Fruit fly (Drosophila melanogaster) whole organism, embryonic: ENCODE results near the gene Decay.

Experiments used
- ATbp ChIP-seq: fragments of 200-800 bp; sonication (Bioruptor generic); optimal IDR thresholded peaks from 2 replicates; lab custom pipeline; 2017; ENCODE audit warnings: missing biosample characterization, mild to moderate bottlenecking, missing genetic modification characterization, missing genetic modification reagents
- Ada2b ChIP-seq: fragments of 200-800 bp; sonication (Bioruptor generic); IDR thresholded peaks from 2 replicates; pipeline ENCODE4 v1.3.6; 2022; ENCODE audit warnings: missing biosample characterization, missing genetic modification characterization
- Asciz ChIP-seq: fragments of 200-800 bp; sonication (Bioruptor generic); optimal IDR thresholded peaks from 2 replicates; lab custom pipeline; 2017; ENCODE audit warnings: missing biosample characterization, mild to moderate bottlenecking, missing genetic modification characterization, missing genetic modification reagents
- Atf6 ChIP-seq: fragments of 200-800 bp; sonication (Bioruptor generic); IDR thresholded peaks from 2 replicates; pipeline ENCODE4 v1.3.6; 2022; ENCODE audit warnings: missing biosample characterization, missing genetic modification characterization
- CG11247 ChIP-seq: fragments of 200-800 bp; sonication (Bioruptor generic); IDR thresholded peaks from 2 replicates; pipeline ENCODE4 v1.3.6; 2022; ENCODE audit warnings: missing biosample characterization, missing genetic modification characterization
- CG12219 ChIP-seq: fragments of 200-800 bp; sonication (Bioruptor generic); optimal IDR thresholded peaks from 3 replicates; lab custom pipeline; 2018; ENCODE audit warnings: missing biosample characterization, mild to moderate bottlenecking, missing genetic modification characterization
- CG1233 ChIP-seq: fragments of 200-800 bp; sonication (Bioruptor generic); optimal IDR thresholded peaks from 4 replicates; lab custom pipeline; 2018; ENCODE audit warnings: missing biosample characterization, mild to moderate bottlenecking, missing genetic modification characterization
- CG12769 ChIP-seq: fragments of 200-800 bp; sonication (Bioruptor generic); optimal IDR thresholded peaks from 2 replicates; lab custom pipeline; 2019; ENCODE audit warnings: missing biosample characterization, mild to moderate bottlenecking, missing genetic modification characterization, moderate library complexity
- CG13287 ChIP-seq: fragments of 200-800 bp; sonication (Bioruptor generic); IDR thresholded peaks from 2 replicates; pipeline ENCODE4 v1.3.6; 2022; ENCODE audit warnings: missing biosample characterization, missing genetic modification characterization; ENCODE audit not compliant: partially characterized antibody
- CG17385 ChIP-seq: fragments of 200-800 bp; sonication (Bioruptor generic); optimal IDR thresholded peaks from 3 replicates; lab custom pipeline; 2018; ENCODE audit warnings: missing biosample characterization, mild to moderate bottlenecking, missing genetic modification characterization
- CG17912 ChIP-seq: fragments of 200-800 bp; sonication (Bioruptor generic); optimal IDR thresholded peaks from 2 replicates; lab custom pipeline; 2018; ENCODE audit warnings: missing biosample characterization, mild to moderate bottlenecking, missing genetic modification characterization
- CG2678 ChIP-seq: fragments of 200-800 bp; sonication (Bioruptor generic); optimal IDR thresholded peaks from 3 replicates; lab custom pipeline; 2019; ENCODE audit warnings: missing biosample characterization, mild to moderate bottlenecking, missing genetic modification characterization, moderate library complexity
- CG2875 ChIP-seq: fragments of 200-800 bp; sonication (Bioruptor generic); optimal IDR thresholded peaks from 2 replicates; lab custom pipeline; 2017; ENCODE audit warnings: missing biosample characterization, mild to moderate bottlenecking, missing genetic modification characterization, missing genetic modification reagents
- CG6254 ChIP-seq: fragments of 200-800 bp; sonication (Bioruptor generic); optimal IDR thresholded peaks from 3 replicates; lab custom pipeline; 2017; ENCODE audit warnings: mild to moderate bottlenecking, missing biosample characterization, missing genetic modification reagents, missing genetic modification characterization
- CG6791 ChIP-seq: fragments of 200-800 bp; sonication (Bioruptor generic); IDR thresholded peaks from 3 replicates; pipeline ENCODE4 v1.3.6; 2022; ENCODE audit warnings: missing biosample characterization, missing genetic modification characterization; ENCODE audit not compliant: partially characterized antibody
- CG7928 ChIP-seq: fragments of 200-800 bp; sonication (Bioruptor generic); optimal IDR thresholded peaks from 2 replicates; lab custom pipeline; 2017; ENCODE audit warnings: missing biosample characterization, mild to moderate bottlenecking, missing genetic modification characterization
- CG8388 ChIP-seq: fragments of 200-800 bp; sonication (Bioruptor generic); optimal IDR thresholded peaks from 2 replicates; lab custom pipeline; 2019; ENCODE audit warnings: missing biosample characterization, mild to moderate bottlenecking, missing genetic modification characterization, moderate library complexity
- CG8478 ChIP-seq: fragments of >200 bp; optimal IDR thresholded peaks from 2 replicates; lab custom pipeline; 2018
- Camta ChIP-seq: fragments of 200-800 bp; sonication (Bioruptor generic); optimal IDR thresholded peaks from 2 replicates; lab custom pipeline; 2016; ENCODE audit warnings: missing biosample characterization, missing genetic modification characterization
- Dek ChIP-seq: fragments of 200-800 bp; sonication (Bioruptor generic); optimal IDR thresholded peaks from 3 replicates; lab custom pipeline; 2019; ENCODE audit warnings: missing biosample characterization, mild to moderate bottlenecking, missing genetic modification characterization, moderate library complexity
- Dref ChIP-seq: fragments of 200-800 bp; sonication (Bioruptor generic); IDR thresholded peaks from 2 replicates; pipeline ENCODE4 v1.3.6; 2022; ENCODE audit warnings: missing biosample characterization, missing genetic modification characterization
- Drgx ChIP-seq: fragments of 200-800 bp; sonication (Bioruptor generic); IDR thresholded peaks from 2 replicates; pipeline ENCODE4 v1.3.6; 2022; ENCODE audit warnings: missing biosample characterization, missing genetic modification characterization
- Hr51 ChIP-seq, 2 experiments: fragments of 200-800 bp; sonication (Bioruptor generic); optimal IDR thresholded peaks; 2 replicates in 1 of 2; 3 replicates in 1 of 2; lab custom pipeline; 2016 to 2018; ENCODE audit warnings: missing biosample characterization in 2 of 2, missing genetic modification characterization in 2 of 2, mild to moderate bottlenecking in 1 of 2, moderate library complexity in 1 of 2
- MESR4 ChIP-seq: fragments of 200-800 bp; sonication (Bioruptor generic); optimal IDR thresholded peaks from 2 replicates; lab custom pipeline; 2018; ENCODE audit warnings: missing biosample characterization, mild to moderate bottlenecking, missing genetic modification characterization, moderate library complexity
- MTF-1 ChIP-seq: fragments of 200-800 bp; sonication (Bioruptor generic); optimal IDR thresholded peaks from 2 replicates; lab custom pipeline; 2018; ENCODE audit warnings: missing biosample characterization, mild to moderate bottlenecking, missing genetic modification characterization, borderline replicate concordance
- Max ChIP-seq: fragments of 200-800 bp; sonication (Bioruptor generic); optimal IDR thresholded peaks from 2 replicates; lab custom pipeline; 2016; ENCODE audit warnings: missing biosample characterization, mild to moderate bottlenecking, missing genetic modification characterization
- Med ChIP-seq: fragments of 200-800 bp; sonication (Bioruptor generic); peaks from one replicate; lab custom pipeline; 2016; ENCODE audit warnings: missing biosample characterization, missing genetic modification characterization, mild to moderate bottlenecking, inconsistent platforms, moderate library complexity
- Myb ChIP-seq: fragments of 200-800 bp; sonication (Bioruptor generic); optimal IDR thresholded peaks from 2 replicates; lab custom pipeline; 2016; ENCODE audit warnings: missing biosample characterization, missing genetic modification characterization
- Sry-δ ChIP-seq: fragments of 200-800 bp; sonication (Bioruptor generic); optimal IDR thresholded peaks from 2 replicates; lab custom pipeline; 2016; ENCODE audit warnings: missing biosample characterization, missing genetic modification characterization
- Ssrp ChIP-seq: fragments of 200-800 bp; sonication (Bioruptor generic); optimal IDR thresholded peaks from 2 replicates; lab custom pipeline; 2018; ENCODE audit warnings: missing biosample characterization, mild to moderate bottlenecking, missing genetic modification characterization, moderate library complexity
- Xbp1 ChIP-seq: fragments of 200-800 bp; sonication (Bioruptor generic); optimal IDR thresholded peaks from 3 replicates; lab custom pipeline; 2016; ENCODE audit warnings: missing biosample characterization, mild to moderate bottlenecking, missing genetic modification characterization
- bsh ChIP-seq, 2 experiments: fragments of 200-800 bp; sonication (Bioruptor generic); optimal IDR thresholded peaks; 2 replicates each; lab custom pipeline; 2017 to 2018; ENCODE audit warnings: mild to moderate bottlenecking in 2 of 2, missing biosample characterization in 2 of 2, missing genetic modification characterization in 2 of 2, moderate library complexity in 1 of 2
- croc ChIP-seq: fragments of 200-800 bp; sonication (Bioruptor generic); conservative IDR thresholded peaks from 3 replicates; pipeline ENCODE4 v1.3.6; 2022; ENCODE audit warnings: missing biosample characterization, missing genetic modification characterization
- cwo ChIP-seq: fragments of 200-800 bp; sonication (Bioruptor generic); optimal IDR thresholded peaks from 3 replicates; lab custom pipeline; 2017; ENCODE audit warnings: missing biosample characterization, missing genetic modification characterization, mild to moderate bottlenecking, moderate library complexity, missing genetic modification reagents
- fru ChIP-seq: fragments of >200 bp; optimal IDR thresholded peaks from 2 replicates; lab custom pipeline; 2017
- kah ChIP-seq: fragments of 200-800 bp; sonication (Bioruptor generic); optimal IDR thresholded peaks from 2 replicates; lab custom pipeline; 2018; ENCODE audit warnings: missing biosample characterization, mild to moderate bottlenecking, missing genetic modification characterization
- kni ChIP-seq: fragments of 200-800 bp; sonication (Bioruptor generic); optimal IDR thresholded peaks from 3 replicates; lab custom pipeline; 2017; ENCODE audit warnings: mild to moderate bottlenecking, missing biosample characterization, missing genetic modification reagents, missing genetic modification characterization
- lov ChIP-seq, 2 experiments: fragments of 200-800 bp in 1 of 2; fragments of >200 bp in 1 of 2; sonication (Bioruptor generic) in 1 of 2; IDR thresholded peaks in 1 of 2; optimal IDR thresholded peaks in 1 of 2; 2 replicates in 1 of 2; 3 replicates in 1 of 2; pipeline versions ENCODE4 v1.3.6 to Lab custom; 2017 to 2022; ENCODE audit warnings: missing biosample characterization in 1 of 2, missing genetic modification characterization in 1 of 2
- pan ChIP-seq, 4 experiments: fragments of >200 bp in 3 of 4; fragments of 200-800 bp in 1 of 4; sonication (Bioruptor generic) in 1 of 4; optimal IDR thresholded peaks in 3 of 4; IDR thresholded peaks in 1 of 4; 2 replicates each; pipeline versions ENCODE4 v1.3.6 to Lab custom; 2017 to 2022; ENCODE audit warnings: missing biosample characterization in 2 of 4, missing genetic modification characterization in 2 of 4, mixed read lengths in 1 of 4
- pb ChIP-seq: fragments of 200-800 bp; sonication (Bioruptor generic); optimal IDR thresholded peaks from 3 replicates; lab custom pipeline; 2016; ENCODE audit warnings: missing biosample characterization, missing genetic modification characterization
- pros ChIP-seq: fragments of 200-800 bp; sonication (Bioruptor generic); optimal IDR thresholded peaks from 3 replicates; lab custom pipeline; 2019; ENCODE audit warnings: missing biosample characterization, mild to moderate bottlenecking, missing genetic modification characterization, moderate library complexity
- ranshi ChIP-seq: fragments of 200-800 bp; sonication (Bioruptor generic); IDR thresholded peaks from 2 replicates; pipeline ENCODE4 v1.3.6; 2022; ENCODE audit warnings: missing biosample characterization, missing genetic modification characterization
- ssp ChIP-seq: fragments of 200-800 bp; sonication (Bioruptor generic); IDR thresholded peaks from 2 replicates; pipeline ENCODE4 v1.3.6; 2022; ENCODE audit warnings: missing biosample characterization, missing genetic modification characterization
- unpg ChIP-seq: fragments of 200-800 bp; sonication (Bioruptor generic); optimal IDR thresholded peaks from 3 replicates; lab custom pipeline; 2018; ENCODE audit warnings: missing biosample characterization, mild to moderate bottlenecking, missing genetic modification characterization, moderate library complexity
- usp ChIP-seq: fragments of >200 bp; optimal IDR thresholded peaks from 2 replicates; lab custom pipeline; 2017; ENCODE audit warnings: missing biosample characterization, missing genetic modification characterization
- vvl ChIP-seq: fragments of 200-800 bp; sonication (Bioruptor generic); IDR thresholded peaks from 2 replicates; pipeline ENCODE4 v1.3.6; 2022; ENCODE audit warnings: missing biosample characterization, missing genetic modification characterization
- wor ChIP-seq: fragments of 200-800 bp; sonication (Bioruptor generic); IDR thresholded peaks from 2 replicates; pipeline ENCODE4 v1.3.6; 2022; ENCODE audit warnings: missing biosample characterization, missing genetic modification characterization
- zfh1 ChIP-seq: fragments of 200-800 bp; sonication (Bioruptor generic); IDR thresholded peaks from 3 replicates; pipeline ENCODE4 v1.3.6; 2022; ENCODE audit warnings: missing biosample characterization, missing genetic modification characterization
- zfh2 ChIP-seq: fragments of 200-800 bp; sonication (Bioruptor generic); optimal IDR thresholded peaks from 2 replicates; lab custom pipeline; 2016; ENCODE audit warnings: missing biosample characterization, missing genetic modification characterization

Decay gene

dm6 chr3R:16496209-16496608 lies 4.6 kb downstream of the Decay start (continued):
- TF ChIP-seq Hr51 (GFP tag; optimal IDR thresholded peaks at IDR 0.05; lab: Kevin White, UChicago) (peak in 1 of 2 experiments; percentile 80), Max (GFP tag; lab: Kevin White, UChicago) (no peak), MTF-1 (GFP tag; lab: Kevin White, UChicago) (no peak), CG12219 (GFP tag; lab: Kevin White, UChicago) (peak; percentile 28), Dref (GFP tag; lab: Robert Waterston, UW) (no peak), zfh1 (GFP tag; lab: Robert Waterston, UW) (peak; percentile 46; the same call in 1 of the 3 replicates), ssp (GFP tag; lab: Robert Waterston, UW) (peak; percentile 14; the same call in 1 of the 2 replicates), Asciz (GFP tag; lab: Kevin White, UChicago) (peak; percentile 71), fru (lab: Kevin White, UChicago) (no peak), usp (GFP tag; lab: Kevin White, UChicago) (no peak), Myb (no peak), pan (optimal IDR thresholded peaks at IDR 0.05; lab: Kevin White, UChicago) (no peak), pan (GFP tag; optimal IDR thresholded peaks at IDR 0.05 in 1 of 2, IDR thresholded peaks at IDR 0.05 in 1 of 2) (peak in 1 of 2 experiments; percentile 6), MESR4 (GFP tag; lab: Kevin White, UChicago) (no peak), wor (GFP tag; lab: Robert Waterston, UW) (peak; percentile 55; the same call in 1 of the 2 replicates), CG17385 (peak; percentile 58), CG11247 (GFP tag; lab: Robert Waterston, UW) (no peak), pros (GFP tag; lab: Kevin White, UChicago) (no peak), pb (GFP tag; lab: Kevin White, UChicago) (no peak), CG1233 (GFP tag; lab: Kevin White, UChicago) (no peak), unpg (GFP tag; lab: Kevin White, UChicago) (peak; percentile 68), bsh (GFP tag; optimal IDR thresholded peaks at IDR 0.05; lab: Kevin White, UChicago) (peak; percentile 67 to 74), CG8478 (lab: Kevin White, UChicago) (no peak), CG13287 (GFP tag; lab: Robert Waterston, UW) (no peak), Camta (GFP tag; lab: Kevin White, UChicago) (no peak), croc (GFP tag; lab: Robert Waterston, UW) (peak; percentile 25; the same call in 1 of the 3 replicates), CG2875 (peak; percentile 62), Sry-δ (no peak), Ssrp (tag; lab: Kevin White, UChicago) (peak; percentile 69), Xbp1 (GFP tag; lab: Kevin White, UChicago) (peak; percentile 49), ranshi (GFP tag; lab: Robert Waterston, UW) (no peak), Drgx (GFP tag; lab: Robert Waterston, UW) (peak; percentile 78), cwo (GFP tag; lab: Kevin White, UChicago) (no peak), kah (GFP tag; lab: Kevin White, UChicago) (peak; percentile 33), lov (optimal IDR thresholded peaks at IDR 0.05; lab: Kevin White, UChicago) (no peak), lov (GFP tag; IDR thresholded peaks at IDR 0.05; lab: Robert Waterston, UW) (no peak), zfh2 (GFP tag; lab: Kevin White, UChicago) (no peak), CG8388 (GFP tag; lab: Kevin White, UChicago) (peak; percentile 63), kni (GFP tag; lab: Kevin White, UChicago) (no peak), CG2678 (no peak), CG6254 (peak; percentile 35), vvl (GFP tag; lab: Robert Waterston, UW) (no peak), Ada2b (no peak), ATbp (GFP tag; lab: Kevin White, UChicago) (peak; percentile 65), CG12769 (tag; lab: Kevin White, UChicago) (no peak), CG6791 (GFP tag; lab: Robert Waterston, UW) (no peak), Dek (tag; lab: Kevin White, UChicago) (peak; percentile 5), CG17912 (GFP tag; lab: Kevin White, UChicago) (no peak), Atf6 (no peak), CG7928 (GFP tag; lab: Kevin White, UChicago) (no peak), Med (GFP tag; lab: Kevin White, UChicago) (peak; percentile 77)
